Worm (Caenorhabditis elegans) whole organism, L2 larva: ENCODE measurements around the gene prp-40.

ENCODE experiments used
- ceh-82 ChIP-seq: fragments of 150-350 bp; optimal IDR thresholded peaks from 2 replicates; lab custom pipeline; 2014; ENCODE audit warnings: missing biosample characterization, missing genetic modification characterization
- fos-1 ChIP-seq: fragments of 150-350 bp; optimal IDR thresholded peaks from 2 replicates; lab custom pipeline; 2014; ENCODE audit warnings: missing biosample characterization, missing genetic modification characterization
- lin-13 ChIP-seq: fragments of 150-350 bp; optimal IDR thresholded peaks from 2 replicates; lab custom pipeline; 2014; ENCODE audit warnings: missing biosample characterization, missing genetic modification reagents, missing genetic modification characterization
- mab-5 ChIP-seq: fragments of 150-350 bp; optimal IDR thresholded peaks from 2 replicates; lab custom pipeline; 2014; ENCODE audit warnings: missing biosample characterization, missing genetic modification characterization
- nhr-12 ChIP-seq: fragments of 150-350 bp; optimal IDR thresholded peaks from 2 replicates; lab custom pipeline; 2014; ENCODE audit warnings: missing biosample characterization, missing genetic modification characterization
- skn-1 ChIP-seq: sonication (generic microtip); optimal IDR thresholded peaks from 2 replicates; lab custom pipeline; 2017; ENCODE audit warnings: missing biosample characterization, missing genetic modification characterization

DNA sequence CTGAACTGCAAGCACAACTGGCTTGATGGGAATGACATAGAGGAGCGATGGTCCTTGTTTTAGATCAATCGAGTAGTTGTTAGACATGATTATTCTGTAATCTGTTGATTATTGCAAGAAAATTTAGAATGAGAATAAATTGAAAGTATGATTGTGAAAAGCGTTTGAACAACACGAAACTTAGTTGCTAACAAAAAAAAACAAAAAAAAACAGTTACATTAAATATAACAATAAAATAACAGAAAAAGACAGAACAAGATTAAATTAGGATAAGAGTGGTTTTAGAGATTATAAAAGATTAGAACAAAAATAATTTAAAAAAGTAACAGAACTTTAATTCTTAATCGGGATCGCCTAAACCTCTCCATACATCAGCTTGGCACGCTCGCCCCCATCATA, 41.4 kb downstream of the prp-40 start, which contains the start of gene C48B4.9:
- TF ChIP-seq nhr-12 (tag; lab: Kevin White, UChicago) = no peak
- TF ChIP-seq skn-1 = no peak
- no peak for TF ChIP-seq mab-5
- no peak for TF ChIP-seq lin-13 (GFP tag; lab: Kevin White, UChicago)
- no peak for TF ChIP-seq fos-1 (tag; lab: Kevin White, UChicago)
- no peak for TF ChIP-seq ceh-82
